Fruit fly (Drosophila melanogaster): ENCODE data around the gene rdgC.

The rdgC gene

DNA sequence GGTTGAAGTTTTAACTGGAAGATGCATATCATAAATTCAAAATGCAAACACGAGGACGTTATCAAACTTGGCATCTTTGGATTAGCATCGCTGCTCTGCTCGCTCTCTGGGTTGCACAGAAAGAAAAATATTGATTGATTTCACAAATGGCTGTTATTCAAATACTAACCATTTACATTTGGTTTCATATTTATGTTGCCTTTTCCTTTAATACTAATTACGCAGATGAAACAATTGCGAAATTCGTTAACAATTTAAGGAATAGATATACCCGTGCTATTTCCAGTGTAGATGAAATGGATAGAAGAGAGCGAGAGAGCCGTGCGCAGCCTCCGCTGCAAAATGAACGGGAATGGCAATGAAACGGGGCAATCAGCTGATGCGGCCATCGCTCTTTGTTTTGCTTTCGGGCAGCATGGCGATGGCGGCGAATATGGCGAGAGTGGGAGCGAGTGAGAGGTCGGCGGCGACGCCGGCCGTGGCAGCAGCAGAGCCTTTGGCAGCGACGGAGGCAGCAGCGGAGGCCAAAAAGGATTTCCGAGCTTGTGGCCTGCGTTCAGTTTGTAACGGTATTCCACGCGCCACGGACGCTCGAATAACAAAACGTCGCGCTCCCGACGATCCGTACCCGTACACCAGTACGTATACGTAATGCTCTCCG is at the start of gene rdgC (continued):
- peak; percentile 92 for TF ChIP-seq CG18262 (tag; optimal IDR thresholded peaks at IDR 0.05)
- TF ChIP-seq CG14965 (GFP tag; optimal IDR thresholded peaks at IDR 0.05; ENCODE audit: borderline replicate concordance): peak; percentile 81
- TF ChIP-seq CG2875 (GFP tag; optimal IDR thresholded peaks at IDR 0.05): peak; percentile 88
- TF ChIP-seq ken (GFP tag; IDR thresholded peaks at IDR 0.05): peak; percentile 94
- peak; percentile 45 for TF ChIP-seq CG1832 (GFP tag; optimal IDR thresholded peaks at IDR 0.05)
- TF ChIP-seq CG18619 (GFP tag; optimal IDR thresholded peaks at IDR 0.05): peak; percentile 91
- peak; percentile 92 for TF ChIP-seq CG14667 (GFP tag; IDR thresholded peaks at IDR 0.05)
- peak; percentile 92 for TF ChIP-seq tio (GFP tag; optimal IDR thresholded peaks at IDR 0.05)
- peak; percentile 97 for TF ChIP-seq stc (GFP tag; IDR thresholded peaks at IDR 0.05)
- TF ChIP-seq CG9727 (GFP tag; optimal IDR thresholded peaks at IDR 0.05): peak; percentile 93
- TF ChIP-seq CG4617 (GFP tag; optimal IDR thresholded peaks at IDR 0.05; ENCODE audit: borderline replicate concordance): peak; percentile 82
- TF ChIP-seq nerfin-2 (GFP tag; IDR thresholded peaks at IDR 0.05; ENCODE audit: partially characterized antibody): no peak
- peak; percentile 86 for TF ChIP-seq dm (GFP tag; optimal IDR thresholded peaks at IDR 0.05)
- TF ChIP-seq CG12942 (GFP tag; optimal IDR thresholded peaks at IDR 0.05): peak; percentile 93
- no peak for TF ChIP-seq Scr (GFP tag; IDR thresholded peaks at IDR 0.05; ENCODE audit: partially characterized antibody)
- no peak for TF ChIP-seq pfk (GFP tag; optimal IDR thresholded peaks at IDR 0.05)
- TF ChIP-seq Hr78 (GFP tag; optimal IDR thresholded peaks at IDR 0.05): peak in 1 of 2 experiments; percentile 78
- TF ChIP-seq fd3F (GFP tag; optimal IDR thresholded peaks at IDR 0.05): peak; percentile 93
- TF ChIP-seq zen2 (GFP tag; IDR thresholded peaks at IDR 0.05; ENCODE audit: partially characterized antibody): no peak
- peak; percentile 88 for TF ChIP-seq CG10462 (GFP tag; optimal IDR thresholded peaks at IDR 0.05)
- peak; percentile 68 for TF ChIP-seq CG10565 (GFP tag; optimal IDR thresholded peaks at IDR 0.05)
- peak; percentile 88 for TF ChIP-seq Ravus (GFP tag; IDR thresholded peaks at IDR 0.05)
- TF ChIP-seq prd (optimal IDR thresholded peaks at IDR 0.05): no peak
- TF ChIP-seq prd (GFP tag; IDR thresholded peaks at IDR 0.05): peak; percentile 97
- TF ChIP-seq seq (GFP tag; IDR thresholded peaks at IDR 0.05): peak; percentile 95
- TF ChIP-seq CG12155 (GFP tag; optimal IDR thresholded peaks at IDR 0.05): peak; percentile 91
- peak; percentile 80 for TF ChIP-seq ash1 (GFP tag; optimal IDR thresholded peaks at IDR 0.05)
- TF ChIP-seq kni (GFP tag; optimal IDR thresholded peaks at IDR 0.05): no peak
- TF ChIP-seq aop (GFP tag; IDR thresholded peaks at IDR 0.05): peak; percentile 78
- TF ChIP-seq CG9932 (GFP tag; IDR thresholded peaks at IDR 0.05): peak; percentile 89
- TF ChIP-seq en (GFP tag; optimal IDR thresholded peaks at IDR 0.05): peak; percentile 92
- TF ChIP-seq gem (tag; optimal IDR thresholded peaks at IDR 0.05): peak; percentile 97
- TF ChIP-seq CG15601 (tag; optimal IDR thresholded peaks at IDR 0.05): peak; percentile 85
- TF ChIP-seq CG10267 (tag; optimal IDR thresholded peaks at IDR 0.05): peak; percentile 89
- TF ChIP-seq abd-A (tag; optimal IDR thresholded peaks at IDR 0.05): peak; percentile 47
- TF ChIP-seq Xbp1 (GFP tag; optimal IDR thresholded peaks at IDR 0.05): peak; percentile 96
- peak; percentile 57 for TF ChIP-seq YL-1 (GFP tag; optimal IDR thresholded peaks at IDR 0.05)
- TF ChIP-seq Poxn (GFP tag; IDR thresholded peaks at IDR 0.05): peak; percentile 81
- TF ChIP-seq CG15073 (GFP tag; optimal IDR thresholded peaks at IDR 0.05): peak; percentile 52
- TF ChIP-seq CG31388 (GFP tag; optimal IDR thresholded peaks at IDR 0.05): peak; percentile 91
- TF ChIP-seq Atf6 (GFP tag; IDR thresholded peaks at IDR 0.05): peak; percentile 97
- TF ChIP-seq CG9797 (GFP tag; optimal IDR thresholded peaks at IDR 0.05): peak; percentile 33
- TF ChIP-seq Rfx (GFP tag; IDR thresholded peaks at IDR 0.05): peak; percentile 98
- peak; percentile 47 for TF ChIP-seq Hey (tag; optimal IDR thresholded peaks at IDR 0.05)
- TF ChIP-seq CG4328 (GFP tag; optimal IDR thresholded peaks at IDR 0.05): peak; percentile 76
- TF ChIP-seq CG7745 (tag; optimal IDR thresholded peaks at IDR 0.05): no peak
- TF ChIP-seq CG31441 (GFP tag; IDR thresholded peaks at IDR 0.05): peak; percentile 95
- TF ChIP-seq pho (GFP tag; optimal IDR thresholded peaks at IDR 0.05): peak; percentile 94
- peak; percentile 95 for TF ChIP-seq CG2712 (tag; optimal IDR thresholded peaks at IDR 0.05)

Measured in whole organism, embryonic.